Worm (Caenorhabditis elegans) whole organism, L3 larva: ENCODE data around the gene K02F3.2.

Experiments used
- ZK546.5 ChIP-seq: sonication (generic microtip); optimal IDR thresholded peaks from 2 replicates; lab custom pipeline; 2017; ENCODE audit warnings: missing biosample characterization, missing genetic modification characterization
- ama-1 ChIP-seq: fragments of 150-350 bp; optimal IDR thresholded peaks from 2 replicates; lab custom pipeline; 2018
- elt-3 ChIP-seq, 3 experiments: fragments of 150-350 bp in 1 of 3; sonication (generic microtip) in 2 of 3; optimal IDR thresholded peaks; 2 replicates in 2 of 3; 4 replicates in 1 of 3; lab custom pipeline; 2014 to 2017; ENCODE audit warnings: missing biosample characterization in 3 of 3, missing genetic modification characterization in 3 of 3
- mml-1 ChIP-seq: fragments of 150-350 bp; sonication (generic microtip); optimal IDR thresholded peaks from 3 replicates; lab custom pipeline; 2014; ENCODE audit warnings: missing biosample characterization, missing genetic modification characterization
- nhr-23 ChIP-seq: fragments of 150-350 bp; optimal IDR thresholded peaks from 2 replicates; lab custom pipeline; 2014; ENCODE audit warnings: missing biosample characterization, missing genetic modification reagents, missing genetic modification characterization
- nhr-77 ChIP-seq: fragments of 150-350 bp; optimal IDR thresholded peaks from 2 replicates; lab custom pipeline; 2014; ENCODE audit warnings: missing biosample characterization, missing genetic modification characterization
- pqm-1 ChIP-seq: fragments of 150-350 bp; optimal IDR thresholded peaks from 2 replicates; lab custom pipeline; 2017; ENCODE audit warnings: missing biosample characterization, missing genetic modification characterization, inconsistent platforms

DNA sequence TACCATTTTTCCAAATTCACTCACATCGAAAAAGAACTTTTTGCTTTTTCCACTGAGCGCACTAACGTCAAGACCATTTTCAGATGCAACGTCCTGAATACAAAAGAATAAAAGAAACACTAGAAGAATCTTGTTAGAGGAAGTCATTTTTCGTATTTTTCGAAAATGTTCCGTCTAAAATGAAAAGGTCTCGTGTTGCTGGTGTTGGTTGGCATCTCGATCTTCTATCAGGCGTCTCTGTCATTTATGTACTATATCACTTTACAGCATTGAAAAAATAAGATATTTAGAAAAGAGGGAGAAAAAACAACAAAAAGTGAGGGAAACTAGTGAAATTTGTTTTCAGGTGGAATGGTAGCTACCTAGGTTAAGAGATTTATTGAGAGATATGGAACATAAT lies 4.5 kb upstream of the K02F3.2 start, which contains the start of gene K02F3.9:
- TF ChIP-seq nhr-23 (tag; lab: Kevin White, UChicago) (no peak), nhr-77 (tag; lab: Kevin White, UChicago) (no peak), ama-1 (lab: Kevin White, UChicago) (no peak), pqm-1 (no peak), elt-3 (tag; optimal IDR thresholded peaks at IDR 0.05; lab: Kevin White, UChicago) (no peak), mml-1 (tag; lab: Kevin White, UChicago) (no peak), ZK546.5 (tag; lab: Kevin White, UChicago) (no peak)
